Worm (Caenorhabditis elegans): ENCODE measurements around the gene rab-30.
A peak's percentile ranks its signal among the peaks of the same experiment; 100 is the strongest.

The rab-30 gene

ce11 chrIII:10600894-10601293 is 40.5 kb downstream of the rab-30 start:
- TF ChIP-seq duxl-1 (tag; optimal IDR thresholded peaks at IDR 0.05; ENCODE audit: poor library complexity) (no peak), set-16 (GFP tag; IDR thresholded peaks at IDR 0.05) (no peak), nhr-11 (tag; optimal IDR thresholded peaks at IDR 0.05) (peak; percentile 14)

DNA sequence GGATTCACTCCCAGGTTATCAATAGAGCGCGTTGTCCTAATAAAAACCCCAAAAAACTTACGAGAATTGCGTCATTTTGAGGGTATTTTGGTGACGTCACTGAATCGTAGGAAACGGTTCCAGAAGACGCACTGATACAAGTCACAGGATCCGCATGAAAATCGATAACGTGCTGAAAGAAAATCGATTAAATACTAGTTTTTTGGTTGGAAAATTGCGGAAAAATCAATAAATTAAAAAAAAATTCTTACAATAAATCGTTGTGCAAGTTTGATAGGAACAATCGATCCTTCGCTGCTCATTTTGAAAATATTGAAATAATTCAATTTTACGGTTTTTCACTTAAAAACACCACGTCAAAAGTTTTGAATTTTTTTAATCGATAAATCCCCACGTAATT is 42.9 kb downstream of the rab-30 start, which contains the start of gene Y39A1A.2:
TSS of gene Y39A1A.2 (minus strand) at position 319 of the 400 bp plus-strand sequence.
- TF ChIP-seq ceh-28 (tag; optimal IDR thresholded peaks at IDR 0.05) (peak; percentile 75), mxl-2 (GFP tag; conservative IDR thresholded peaks at IDR 0.05) (no peak)

ce11 chrIII:10604325-10604724 is 43.9 kb downstream of the rab-30 start:
- TF ChIP-seq pha-4 (GFP tag; IDR thresholded peaks at IDR 0.05): no peak
- no peak for TF ChIP-seq pha-4 (tag; optimal IDR thresholded peaks at IDR 0.05)
- TF ChIP-seq hlh-30 (tag; optimal IDR thresholded peaks at IDR 0.05; ENCODE audit: insufficient read depth): peak; percentile 44
- no peak for TF ChIP-seq skn-1 (tag; optimal IDR thresholded peaks at IDR 0.05)
- no peak for TF ChIP-seq vab-7 (GFP tag; IDR thresholded peaks at IDR 0.05)
- TF ChIP-seq nhr-11 (tag; optimal IDR thresholded peaks at IDR 0.05): peak; percentile 7
- no peak for TF ChIP-seq R02D3.7 (tag; optimal IDR thresholded peaks at IDR 0.05)
- TF ChIP-seq unc-62 (GFP tag; optimal IDR thresholded peaks at IDR 0.05 in 1 of 2): peak in 1 of 2 experiments; percentile 28
- TF ChIP-seq unc-62 (tag; optimal IDR thresholded peaks at IDR 0.05): no peak
- no peak for TF ChIP-seq php-3 (GFP tag; IDR thresholded peaks at IDR 0.05)
- TF ChIP-seq nhr-42 (GFP tag; IDR thresholded peaks at IDR 0.05): no peak
- TF ChIP-seq ctbp-1 (GFP tag; IDR thresholded peaks at IDR 0.05): 0 out of 2 replicates have a peak, but pooled peaks have one; percentile 35
- peak; percentile 46 for TF ChIP-seq aha-1 (tag)
- TF ChIP-seq madf-9 (GFP tag; conservative IDR thresholded peaks at IDR 0.05): no peak
- no peak for TF ChIP-seq hmg-1.1 (GFP tag; IDR thresholded peaks at IDR 0.05)
- TF ChIP-seq ztf-11 (tag; optimal IDR thresholded peaks at IDR 0.05): no peak
- no peak for TF ChIP-seq F10B5.3 (tag; optimal IDR thresholded peaks at IDR 0.05)
- TF ChIP-seq ceh-62 (tag; optimal IDR thresholded peaks at IDR 0.05): no peak
- no peak for TF ChIP-seq dve-1 (tag; optimal IDR thresholded peaks at IDR 0.05; ENCODE audit: insufficient read depth)
- TF ChIP-seq mep-1 (tag; optimal IDR thresholded peaks at IDR 0.05): no peak
- no peak for TF ChIP-seq rbr-2 (tag; optimal IDR thresholded peaks at IDR 0.05)
- TF ChIP-seq lsy-2 (tag; optimal IDR thresholded peaks at IDR 0.05): peak in 1 of 2 experiments; percentile 19
- TF ChIP-seq nhr-6 (tag; optimal IDR thresholded peaks at IDR 0.05): no peak
- no peak for TF ChIP-seq mxl-2 (GFP tag; conservative IDR thresholded peaks at IDR 0.05)
- TF ChIP-seq nhr-77 (tag; optimal IDR thresholded peaks at IDR 0.05): no peak

DNA sequence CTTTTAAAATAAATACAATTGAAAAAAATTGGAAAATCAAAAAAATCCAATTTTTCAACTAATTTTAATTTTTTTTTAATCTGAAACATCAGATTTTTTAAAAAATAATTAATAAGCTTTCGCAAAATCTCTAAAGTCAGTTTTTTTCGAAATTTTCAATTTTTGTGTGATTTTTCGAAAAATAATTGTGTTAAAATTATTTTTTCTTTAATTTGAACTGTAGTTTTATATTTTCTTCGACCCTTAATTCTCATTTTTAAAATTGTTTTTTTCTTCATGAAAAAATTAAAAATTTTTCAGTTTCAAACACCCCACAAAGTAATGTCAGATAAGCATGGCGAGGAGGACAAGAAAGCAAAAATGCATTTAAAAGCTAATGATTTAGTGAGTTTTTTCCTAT is 44.7 kb downstream of the rab-30 start, which contains the start of gene rabx-5:
TSS of gene rabx-5 (plus strand) at position 301 of the 400 bp plus-strand sequence.
- TF ChIP-seq dmd-6 (GFP tag; IDR thresholded peaks at IDR 0.05): no peak

ce11 chrIII:10608161-10608560 is 47.8 kb downstream of the rab-30 start:
- peak in 1 of 2 experiments; percentile 15 for TF ChIP-seq lsy-2 (tag; optimal IDR thresholded peaks at IDR 0.05)
- no peak for TF ChIP-seq fos-1 (tag; optimal IDR thresholded peaks at IDR 0.05)
- TF ChIP-seq fkh-10 (GFP tag; optimal IDR thresholded peaks at IDR 0.05): peak; percentile 4
- TF ChIP-seq nhr-237 (tag; optimal IDR thresholded peaks at IDR 0.05): no peak
- TF ChIP-seq daf-16 (GFP tag; optimal IDR thresholded peaks at IDR 0.05): no peak
- peak; percentile 2 for TF ChIP-seq daf-16 (tag; optimal IDR thresholded peaks at IDR 0.05)
- TF ChIP-seq aha-1 (tag): peak; percentile 92

ce11 chrIII:10612333-10612732 is 51.9 kb downstream of the rab-30 start, which contains the start of gene Y39A1A.24:
Gene Y39A1A.24, plus strand, starts transcription at chrIII:10612633.
- no peak for TF ChIP-seq Y75B8A.6 (GFP tag; IDR thresholded peaks at IDR 0.05)
- no peak for TF ChIP-seq Y5F2A.4 (GFP tag; optimal IDR thresholded peaks at IDR 0.05)
- no peak for TF ChIP-seq lin-38 (GFP tag; IDR thresholded peaks at IDR 0.05)
- no peak for TF ChIP-seq aha-1 (tag)
- TF ChIP-seq ztf-11 (tag; optimal IDR thresholded peaks at IDR 0.05): no peak
- no peak for TF ChIP-seq nhr-25 (tag; optimal IDR thresholded peaks at IDR 0.05; ENCODE audit: borderline replicate concordance, insufficient read depth)
- no peak for TF ChIP-seq nhr-76 (tag; optimal IDR thresholded peaks at IDR 0.05)
- TF ChIP-seq ceh-44 (GFP tag; IDR thresholded peaks at IDR 0.05): no peak
- no peak for TF ChIP-seq sdz-12 (GFP tag; optimal IDR thresholded peaks at IDR 0.05)
- no peak for TF ChIP-seq ceh-28 (tag; optimal IDR thresholded peaks at IDR 0.05)
- TF ChIP-seq unc-62 (GFP tag; optimal IDR thresholded peaks at IDR 0.05 in 1 of 2): no peak
- no peak for TF ChIP-seq unc-62 (tag; optimal IDR thresholded peaks at IDR 0.05)
- no peak for TF ChIP-seq ZK337.2 (GFP tag; IDR thresholded peaks at IDR 0.05)
- no peak for TF ChIP-seq pqm-1 (tag; optimal IDR thresholded peaks at IDR 0.05)
- no peak for TF ChIP-seq madf-5 (GFP tag; IDR thresholded peaks at IDR 0.05)

All from whole organism, L4 larva.